Worm (Caenorhabditis elegans): Measurements from ENCODE around the gene pdf-1.

The pdf-1 gene

ce11 chrIII:6863901-6864300 lies 48.4 kb downstream of the pdf-1 start, which contains the start of gene sma-3:
Gene sma-3, minus strand, starts transcription at chrIII:6863968.
- TF ChIP-seq unc-62 (GFP tag; optimal IDR thresholded peaks at IDR 0.05 in 1 of 2) (peak in 1 of 2 experiments; percentile 94), unc-62 (tag; optimal IDR thresholded peaks at IDR 0.05) (no peak), ZK337.2 (GFP tag; IDR thresholded peaks at IDR 0.05) (no peak), dmd-6 (GFP tag; IDR thresholded peaks at IDR 0.05) (peak; percentile 55; the same call in 1 of the 2 replicates), nhr-28 (tag; optimal IDR thresholded peaks at IDR 0.05) (peak; percentile 83), lir-3 (tag; optimal IDR thresholded peaks at IDR 0.05) (no peak), madf-5 (GFP tag; IDR thresholded peaks at IDR 0.05) (no peak), arid-1 (GFP tag; conservative IDR thresholded peaks at IDR 0.05) (no peak), pqm-1 (tag; optimal IDR thresholded peaks at IDR 0.05) (peak; percentile 95), lin-1 (GFP tag; IDR thresholded peaks at IDR 0.05) (peak; percentile 55; the same call in 1 of the 2 replicates), nhr-6 (tag; optimal IDR thresholded peaks at IDR 0.05) (peak; percentile 12), nhr-77 (tag; optimal IDR thresholded peaks at IDR 0.05) (peak; percentile 73), mep-1 (tag; optimal IDR thresholded peaks at IDR 0.05) (peak; percentile 28), hlh-11 (tag; optimal IDR thresholded peaks at IDR 0.05) (peak; percentile 68), Y48G9A.11 (GFP tag; IDR thresholded peaks at IDR 0.05) (no peak), ces-1 (GFP tag; optimal IDR thresholded peaks at IDR 0.05) (no peak), lin-13 (GFP tag; optimal IDR thresholded peaks at IDR 0.05) (no peak), ceh-62 (tag; optimal IDR thresholded peaks at IDR 0.05) (no peak), ceh-44 (GFP tag; IDR thresholded peaks at IDR 0.05) (no peak), ceh-20 (GFP tag; IDR thresholded peaks at IDR 0.05) (no peak), daf-16 (GFP tag; optimal IDR thresholded peaks at IDR 0.05) (no peak), daf-16 (tag; optimal IDR thresholded peaks at IDR 0.05) (peak; percentile 91), Y5F2A.4 (GFP tag; optimal IDR thresholded peaks at IDR 0.05) (no peak), ctbp-1 (GFP tag; IDR thresholded peaks at IDR 0.05) (no peak), ceh-28 (tag; optimal IDR thresholded peaks at IDR 0.05) (peak; percentile 40), dve-1 (tag; optimal IDR thresholded peaks at IDR 0.05; ENCODE audit: insufficient read depth) (peak; percentile 20), zip-11 (GFP tag; IDR thresholded peaks at IDR 0.05) (no peak), F37D6.2 (tag; optimal IDR thresholded peaks at IDR 0.05) (no peak), saeg-2 (GFP tag; IDR thresholded peaks at IDR 0.05) (no peak)

All from whole organism, L4 larva.